Worm (Caenorhabditis elegans) whole organism, late embryonic: ENCODE results near the gene B0432.14.

Source experiments
- C08G9.2 ChIP-seq: sonication (generic microtip); optimal IDR thresholded peaks from 2 replicates; lab custom pipeline; 2016; ENCODE audit warnings: mild to moderate bottlenecking, missing genetic modification characterization, moderate library complexity, missing compliant biosample characterization
- C38D4.7 ChIP-seq: fragments of 200-800 bp; sonication (Bioruptor generic); optimal IDR thresholded peaks from 2 replicates; lab custom pipeline; 2018; ENCODE audit warnings: mild to moderate bottlenecking, missing genetic modification characterization, moderate library complexity, missing compliant biosample characterization
- F13H6.1 ChIP-seq: sonication (generic microtip); optimal IDR thresholded peaks from 2 replicates; lab custom pipeline; 2016; ENCODE audit warnings: missing genetic modification characterization, missing compliant biosample characterization
- K02D7.2 ChIP-seq: sonication (generic microtip); optimal IDR thresholded peaks from 2 replicates; lab custom pipeline; 2017; ENCODE audit warnings: mild to moderate bottlenecking, missing genetic modification characterization, missing compliant biosample characterization
- ahr-1 ChIP-seq: sonication (generic microtip); optimal IDR thresholded peaks from 2 replicates; lab custom pipeline; 2016; ENCODE audit warnings: missing genetic modification characterization, missing compliant biosample characterization
- ceh-14 ChIP-seq: sonication (generic microtip); optimal IDR thresholded peaks from 2 replicates; lab custom pipeline; 2016; ENCODE audit warnings: missing genotype, missing genetic modification characterization, missing compliant biosample characterization
- ceh-18 ChIP-seq: sonication (generic microtip); optimal IDR thresholded peaks from 2 replicates; lab custom pipeline; 2016; ENCODE audit warnings: missing genetic modification characterization, missing compliant biosample characterization
- ceh-19 ChIP-seq: fragments of 200-800 bp; sonication (Bioruptor generic); optimal IDR thresholded peaks from 2 replicates; lab custom pipeline; 2018; ENCODE audit warnings: mild to moderate bottlenecking, missing genetic modification characterization, missing compliant biosample characterization
- ceh-22 ChIP-seq: sonication (generic microtip); optimal IDR thresholded peaks from 2 replicates; lab custom pipeline; 2017; ENCODE audit warnings: missing biosample characterization, missing genetic modification characterization
- ceh-24 ChIP-seq: sonication (generic microtip); optimal IDR thresholded peaks from 2 replicates; lab custom pipeline; 2016; ENCODE audit warnings: mild to moderate bottlenecking, missing genetic modification characterization, missing compliant biosample characterization
- ceh-30 ChIP-seq: fragments of 150-350 bp; optimal IDR thresholded peaks from 2 replicates; lab custom pipeline; 2014; ENCODE audit warnings: missing biosample characterization, missing genetic modification characterization
- ceh-31 ChIP-seq: sonication (generic microtip); optimal IDR thresholded peaks from 2 replicates; lab custom pipeline; 2016; ENCODE audit warnings: missing genetic modification characterization, missing compliant biosample characterization
- ceh-45 ChIP-seq: fragments of 200-800 bp; sonication (Bioruptor generic); IDR thresholded peaks from 2 replicates; pipeline ENCODE4 v1.3.6; 2022; ENCODE audit warnings: missing genetic modification reagents, missing genetic modification characterization, missing compliant biosample characterization
- ceh-48 ChIP-seq: sonication (generic microtip); optimal IDR thresholded peaks from 2 replicates; lab custom pipeline; 2016; ENCODE audit warnings: missing genetic modification characterization, inconsistent platforms, missing compliant biosample characterization
- ceh-6 ChIP-seq: fragments of 200-800 bp; sonication (Bioruptor generic); optimal IDR thresholded peaks from 2 replicates; lab custom pipeline; 2018; ENCODE audit warnings: mild to moderate bottlenecking, missing genetic modification characterization, missing compliant biosample characterization
- che-1 ChIP-seq: sonication (generic microtip); optimal IDR thresholded peaks from 2 replicates; lab custom pipeline; 2016; ENCODE audit warnings: mild to moderate bottlenecking, missing genetic modification characterization, missing compliant biosample characterization
- dmd-4 ChIP-seq: sonication (generic microtip); optimal IDR thresholded peaks from 2 replicates; lab custom pipeline; 2016; ENCODE audit warnings: borderline replicate concordance, missing genetic modification characterization, missing compliant biosample characterization
- dve-1 ChIP-seq: sonication (generic microtip); optimal IDR thresholded peaks from 2 replicates; lab custom pipeline; 2017; ENCODE audit warnings: antibody characterized with exemption, mild to moderate bottlenecking, missing genetic modification characterization, missing compliant biosample characterization
- elt-4 ChIP-seq: sonication (generic microtip); optimal IDR thresholded peaks from 2 replicates; lab custom pipeline; 2016; ENCODE audit warnings: missing genetic modification characterization, missing compliant biosample characterization
- ets-4 ChIP-seq: sonication (generic microtip); optimal IDR thresholded peaks from 2 replicates; lab custom pipeline; 2016; ENCODE audit warnings: missing genetic modification characterization, missing compliant biosample characterization
- eyg-1 ChIP-seq: sonication (generic microtip); optimal IDR thresholded peaks from 2 replicates; lab custom pipeline; 2016; ENCODE audit warnings: missing genotype, missing genetic modification characterization, missing compliant biosample characterization
- fax-1 ChIP-seq: sonication (generic microtip); optimal IDR thresholded peaks from 2 replicates; lab custom pipeline; 2016; ENCODE audit warnings: missing genotype, missing genetic modification characterization, missing compliant biosample characterization
- fkh-10 ChIP-seq: fragments of 150-350 bp; optimal IDR thresholded peaks from 2 replicates; lab custom pipeline; 2014; ENCODE audit warnings: missing biosample characterization, missing genetic modification reagents, missing genetic modification characterization
- gmeb-2 ChIP-seq: sonication (generic microtip); optimal IDR thresholded peaks from 2 replicates; lab custom pipeline; 2016; ENCODE audit warnings: missing genetic modification characterization, inconsistent platforms, missing compliant biosample characterization
- hlh-15 ChIP-seq: sonication (generic microtip); optimal IDR thresholded peaks from 2 replicates; lab custom pipeline; 2016; ENCODE audit warnings: missing genetic modification characterization, missing compliant biosample characterization
- hlh-6 ChIP-seq: sonication (generic microtip); optimal IDR thresholded peaks from 2 replicates; lab custom pipeline; 2016; ENCODE audit warnings: missing genotype, missing genetic modification characterization, missing compliant biosample characterization
- hlh-8 ChIP-seq: sonication (generic microtip); optimal IDR thresholded peaks from 2 replicates; lab custom pipeline; 2016; ENCODE audit warnings: missing genotype, missing genetic modification characterization, missing compliant biosample characterization
- lim-6 ChIP-seq: sonication (generic microtip); optimal IDR thresholded peaks from 2 replicates; lab custom pipeline; 2016; ENCODE audit warnings: missing genetic modification characterization, missing compliant biosample characterization
- lin-11 ChIP-seq: fragments of 200-800 bp; sonication (Bioruptor generic); optimal IDR thresholded peaks from 2 replicates; lab custom pipeline; 2018; ENCODE audit warnings: mild to moderate bottlenecking, missing genetic modification characterization, missing compliant biosample characterization
- madf-2 ChIP-seq: sonication (generic microtip); optimal IDR thresholded peaks from 2 replicates; lab custom pipeline; 2017; ENCODE audit warnings: missing genetic modification characterization, missing compliant biosample characterization
- mec-3 ChIP-seq: sonication (generic microtip); optimal IDR thresholded peaks from 2 replicates; lab custom pipeline; 2016; ENCODE audit warnings: borderline replicate concordance, missing genetic modification characterization, missing compliant biosample characterization
- nfya-1 ChIP-seq: sonication (generic microtip); optimal IDR thresholded peaks from 2 replicates; lab custom pipeline; 2017; ENCODE audit warnings: missing genetic modification characterization, mild to moderate bottlenecking, missing compliant biosample characterization, antibody characterized with exemption, moderate library complexity
- nhr-11 ChIP-seq: fragments of 150-350 bp; optimal IDR thresholded peaks from 2 replicates; lab custom pipeline; 2014; ENCODE audit warnings: missing biosample characterization, missing genetic modification characterization
- nhr-232 ChIP-seq: sonication (generic microtip); optimal IDR thresholded peaks from 2 replicates; lab custom pipeline; 2016; ENCODE audit warnings: missing genetic modification characterization, missing compliant biosample characterization
- npax-4 ChIP-seq: sonication (generic microtip); optimal IDR thresholded peaks from 2 replicates; lab custom pipeline; 2016; ENCODE audit warnings: missing genetic modification characterization, missing compliant biosample characterization
- odd-2 ChIP-seq: sonication (generic microtip); optimal IDR thresholded peaks from 2 replicates; lab custom pipeline; 2017; ENCODE audit warnings: antibody characterized with exemption, mild to moderate bottlenecking, missing genetic modification characterization, missing compliant biosample characterization
- pag-3 ChIP-seq: sonication (generic microtip); optimal IDR thresholded peaks from 2 replicates; lab custom pipeline; 2016; ENCODE audit warnings: missing compliant biosample characterization, missing genetic modification characterization, borderline replicate concordance
- pat-9 ChIP-seq: fragments of 200-800 bp; sonication (Bioruptor generic); optimal IDR thresholded peaks from 2 replicates; lab custom pipeline; 2018; ENCODE audit warnings: mild to moderate bottlenecking, missing genetic modification characterization, moderate library complexity, missing compliant biosample characterization
- pax-1 ChIP-seq: fragments of 150-350 bp; optimal IDR thresholded peaks from 2 replicates; lab custom pipeline; 2014; ENCODE audit warnings: missing biosample characterization, missing genetic modification characterization
- pros-1 ChIP-seq: fragments of 150-350 bp; optimal IDR thresholded peaks from 2 replicates; lab custom pipeline; 2014; ENCODE audit warnings: missing biosample characterization, missing genetic modification reagents, missing genetic modification characterization
- ref-2 ChIP-seq: sonication (generic microtip); optimal IDR thresholded peaks from 2 replicates; lab custom pipeline; 2016; ENCODE audit warnings: missing genetic modification characterization, missing compliant biosample characterization
- rnt-1 ChIP-seq: sonication (generic microtip); optimal IDR thresholded peaks from 2 replicates; lab custom pipeline; 2016; ENCODE audit warnings: missing genetic modification characterization, missing compliant biosample characterization
- sdc-2 ChIP-seq: sonication (generic microtip); optimal IDR thresholded peaks from 2 replicates; lab custom pipeline; 2016; ENCODE audit warnings: missing genotype, missing genetic modification characterization, missing compliant biosample characterization
- sox-4 ChIP-seq: sonication (generic microtip); optimal IDR thresholded peaks from 2 replicates; lab custom pipeline; 2017; ENCODE audit warnings: mild to moderate bottlenecking, missing genetic modification characterization, inconsistent platforms, missing compliant biosample characterization
- syd-9 ChIP-seq: sonication (generic microtip); optimal IDR thresholded peaks from 2 replicates; lab custom pipeline; 2016; ENCODE audit warnings: mild to moderate bottlenecking, missing genetic modification characterization, moderate library complexity, missing compliant biosample characterization
- tbx-2 ChIP-seq: sonication (generic microtip); optimal IDR thresholded peaks from 2 replicates; lab custom pipeline; 2016; ENCODE audit warnings: missing genetic modification characterization, missing compliant biosample characterization
- tbx-7 ChIP-seq: sonication (generic microtip); optimal IDR thresholded peaks from 2 replicates; lab custom pipeline; 2016; ENCODE audit warnings: missing genotype, missing genetic modification characterization, missing compliant biosample characterization
- ttx-3 ChIP-seq: sonication (generic microtip); optimal IDR thresholded peaks from 2 replicates; lab custom pipeline; 2016; ENCODE audit warnings: missing genetic modification reagents, missing genetic modification characterization, missing compliant biosample characterization
- unc-55 ChIP-seq: sonication (generic microtip); optimal IDR thresholded peaks from 2 replicates; lab custom pipeline; 2017; ENCODE audit warnings: missing biosample characterization, missing genetic modification reagents, missing genetic modification characterization
- unc-86 ChIP-seq: sonication (generic microtip); optimal IDR thresholded peaks from 2 replicates; lab custom pipeline; 2016; ENCODE audit warnings: missing genetic modification characterization, missing compliant biosample characterization
- zip-5 ChIP-seq: sonication (generic microtip); optimal IDR thresholded peaks from 2 replicates; lab custom pipeline; 2016; ENCODE audit warnings: missing genetic modification characterization, missing compliant biosample characterization
- ztf-16 ChIP-seq: sonication (generic microtip); optimal IDR thresholded peaks from 2 replicates; lab custom pipeline; 2017; ENCODE audit warnings: missing genetic modification characterization, missing compliant biosample characterization

Gene B0432.14

DNA sequence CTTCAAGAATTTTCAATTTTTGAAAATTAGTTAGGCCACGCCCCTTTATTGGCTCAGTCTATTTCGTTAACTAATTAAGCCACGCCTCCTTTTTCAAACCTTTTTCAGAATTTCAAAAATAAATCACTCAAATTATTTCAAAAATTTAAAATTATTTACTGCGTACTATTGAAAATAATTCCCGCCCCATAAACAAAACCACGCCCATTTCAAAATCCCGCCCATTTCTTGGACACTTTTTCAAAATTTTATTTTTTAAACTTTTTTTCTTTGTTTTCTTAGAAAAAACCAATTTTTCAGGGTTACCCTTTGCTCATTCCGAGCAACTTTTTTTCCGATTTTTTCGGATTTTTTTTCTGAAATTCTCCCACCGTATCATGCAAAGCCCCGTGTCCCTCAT is at the start of gene B0432.14:
TSS of gene B0432.14 (plus strand) at position 301 of the 400 bp plus-strand sequence.
- no peak for TF ChIP-seq C38D4.7 (GFP tag; lab: Kevin White, UChicago)
- TF ChIP-seq sox-4, result no peak

DNA sequence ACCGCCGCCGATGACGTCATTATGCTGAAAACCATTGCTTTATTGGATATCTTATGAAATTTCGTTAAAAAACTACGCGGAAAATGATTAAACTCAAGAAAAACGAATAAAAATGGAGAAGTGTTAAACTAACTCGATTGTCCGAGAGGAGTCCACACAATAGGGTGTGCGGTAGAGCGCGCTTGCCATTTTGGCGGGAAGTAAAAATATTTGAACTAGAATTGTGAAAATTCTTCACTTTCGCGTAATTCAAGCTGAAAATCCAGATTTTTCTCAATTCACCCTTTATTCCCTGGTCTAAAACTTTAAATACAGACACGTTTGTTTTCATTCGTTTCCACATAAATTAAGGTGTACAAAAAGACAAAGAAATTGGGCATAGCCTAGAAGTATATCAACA is 47.6 kb upstream of the B0432.14 start, which contains the start of gene F48A11.4:
TSS of gene F48A11.4 (minus strand) at position 24 of the 400 bp plus-strand sequence.
- TF ChIP-seq hlh-8 (tag; lab: Kevin White, UChicago) (no peak), pag-3 (tag; lab: Kevin White, UChicago) (no peak), pax-1 (tag; lab: Kevin White, UChicago) (peak; percentile 45), gmeb-2 (tag; lab: Kevin White, UChicago) (no peak), C08G9.2 (peak; percentile 33), ceh-19 (GFP tag; lab: Kevin White, UChicago) (no peak), ceh-18 (tag; lab: Kevin White, UChicago) (peak; percentile 63), C38D4.7 (GFP tag; lab: Kevin White, UChicago) (no peak), zip-5 (tag; lab: Kevin White, UChicago) (peak; percentile 10), tbx-2 (tag; lab: Kevin White, UChicago) (peak; percentile 64), ceh-24 (no peak), lin-11 (tag; lab: Kevin White, UChicago) (no peak), unc-86 (peak; percentile 2), lim-6 (tag; lab: Kevin White, UChicago) (no peak), nhr-232 (no peak), ceh-30 (peak; percentile 89), ceh-31 (tag; lab: Kevin White, UChicago) (peak; percentile 65), nhr-11 (no peak), fax-1 (tag; lab: Kevin White, UChicago) (no peak), npax-4 (no peak), pros-1 (tag; lab: Kevin White, UChicago) (no peak), ceh-45 (GFP tag; lab: Robert Waterston, UW) (no peak), ceh-6 (GFP tag; lab: Kevin White, UChicago) (no peak), sox-4 (no peak), sdc-2 (no peak), tbx-7 (no peak), odd-2 (tag; lab: Kevin White, UChicago) (no peak), dmd-4 (no peak), K02D7.2 (tag; lab: Kevin White, UChicago) (no peak), ztf-16 (tag; lab: Kevin White, UChicago) (peak; percentile 49), ref-2 (tag; lab: Kevin White, UChicago) (peak; percentile 57), pat-9 (tag; lab: Kevin White, UChicago) (peak; percentile 12), che-1 (tag; lab: Kevin White, UChicago) (peak; percentile 55), syd-9 (tag; lab: Kevin White, UChicago) (no peak), unc-55 (GFP tag; lab: Kevin White, UChicago) (peak; percentile 54), mec-3 (no peak), fkh-10 (GFP tag; lab: Kevin White, UChicago) (no peak), ttx-3 (tag; lab: Kevin White, UChicago) (peak; percentile 32), nfya-1 (peak; percentile 73), ets-4 (tag; lab: Kevin White, UChicago) (peak; percentile 41), ahr-1 (tag; lab: Kevin White, UChicago) (no peak), rnt-1 (peak; percentile 38), ceh-22 (tag; lab: Kevin White, UChicago) (no peak), eyg-1 (tag; lab: Kevin White, UChicago) (no peak), F13H6.1 (tag; lab: Kevin White, UChicago) (peak; percentile 15), elt-4 (tag; lab: Kevin White, UChicago) (no peak), hlh-15 (tag; lab: Kevin White, UChicago) (no peak), ceh-48 (tag; lab: Kevin White, UChicago) (peak; percentile 37), madf-2 (tag; lab: Kevin White, UChicago) (peak; percentile 16), ceh-14 (no peak), dve-1 (tag; lab: Kevin White, UChicago) (peak; percentile 64), hlh-6 (tag; lab: Kevin White, UChicago) (no peak)
